Worm (Caenorhabditis elegans): Measurements from ENCODE around the gene nhr-159.

DNA sequence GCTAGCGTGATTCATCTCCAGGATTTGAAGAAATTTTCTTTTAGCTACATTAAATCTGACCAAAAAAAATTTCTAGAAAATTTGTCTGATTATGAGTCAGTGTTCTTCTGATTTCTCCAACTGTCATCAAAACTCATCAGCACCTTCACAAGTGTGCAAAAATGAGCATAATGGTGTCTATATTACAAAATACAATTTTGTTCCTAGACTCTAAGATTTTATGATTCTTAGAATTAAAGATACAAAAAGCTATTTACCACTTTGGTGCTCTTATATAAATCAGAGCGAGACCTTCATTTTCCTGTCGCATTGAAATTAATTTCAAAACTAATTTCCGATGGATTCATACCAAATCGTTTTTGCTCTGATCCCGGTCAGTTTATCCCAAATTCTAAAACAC, 34.3 kb upstream of the nhr-159 start, which contains the start of gene srx-68:
- no peak for TF ChIP-seq T22C8.4 (GFP tag; IDR thresholded peaks at IDR 0.05)
- TF ChIP-seq flt-1 (GFP tag; IDR thresholded peaks at IDR 0.05) = no peak
- TF ChIP-seq med-1 (GFP tag; optimal IDR thresholded peaks at IDR 0.05; ENCODE audit: insufficient read depth) = no peak
- TF ChIP-seq ztf-29 (GFP tag; IDR thresholded peaks at IDR 0.05) = no peak
- no peak for TF ChIP-seq klf-2 (GFP tag; conservative IDR thresholded peaks at IDR 0.05)
- no peak for TF ChIP-seq tab-1 (GFP tag; IDR thresholded peaks at IDR 0.05)
- TF ChIP-seq cog-1 (tag; optimal IDR thresholded peaks at IDR 0.05) = no peak
- TF ChIP-seq ztf-23 (GFP tag; IDR thresholded peaks at IDR 0.05) = no peak
- no peak for TF ChIP-seq ref-1 (GFP tag; conservative IDR thresholded peaks at IDR 0.05)

Measured in whole organism, midembryonic.